Fruit fly (Drosophila melanogaster): ENCODE results near the gene Rpn9.

Gene Rpn9

dm6 chr3R:23704383-23705033 is 28.8 kb downstream of the Rpn9 start, which contains the start of gene Gba1b:
Gene Gba1b (plus strand): TSS chr3R:23704804.
- TF ChIP-seq CG32121 (GFP tag; IDR thresholded peaks at IDR 0.05) (no peak), CG12605 (GFP tag; IDR thresholded peaks at IDR 0.05) (no peak), CG9948 (tag; optimal IDR thresholded peaks at IDR 0.05) (no peak), rn (GFP tag; IDR thresholded peaks at IDR 0.05) (no peak), CG15710 (tag; optimal IDR thresholded peaks at IDR 0.05) (no peak), CG4496 (GFP tag; IDR thresholded peaks at IDR 0.05) (no peak), CG10348 (GFP tag; IDR thresholded peaks at IDR 0.05) (no peak), Pif1B (GFP tag; optimal IDR thresholded peaks at IDR 0.05) (no peak), gl (tag; optimal IDR thresholded peaks at IDR 0.05) (no peak), CG8301 (tag; optimal IDR thresholded peaks at IDR 0.05) (no peak), CG14655 (GFP tag; optimal IDR thresholded peaks at IDR 0.05) (no peak)

- TF ChIP-seq gl (tag; optimal IDR thresholded peaks at IDR 0.05) (no peak), Pif1A (GFP tag; optimal IDR thresholded peaks at IDR 0.05) (no peak), Snoo (tag; optimal IDR thresholded peaks at IDR 0.05) (no peak), CG8301 (tag; optimal IDR thresholded peaks at IDR 0.05) (no peak), rn (GFP tag; IDR thresholded peaks at IDR 0.05) (no peak), CG32121 (GFP tag; IDR thresholded peaks at IDR 0.05) (no peak), Pif1B (GFP tag; optimal IDR thresholded peaks at IDR 0.05) (no peak), EcR (GFP tag; optimal IDR thresholded peaks at IDR 0.05) (no peak), CG13204 (GFP tag; optimal IDR thresholded peaks at IDR 0.05) (no peak), CG12605 (GFP tag; IDR thresholded peaks at IDR 0.05) (no peak), CG4496 (GFP tag; IDR thresholded peaks at IDR 0.05) (no peak), Ets98B (GFP tag; IDR thresholded peaks at IDR 0.05) (no peak), CG15710 (tag; optimal IDR thresholded peaks at IDR 0.05) (no peak), D1 (tag; optimal IDR thresholded peaks at IDR 0.05) (no peak), CG34367 (tag; optimal IDR thresholded peaks at IDR 0.05) (no peak), CG14655 (GFP tag; optimal IDR thresholded peaks at IDR 0.05) (no peak)
Measured at dm6 chr3R:23702461-23702860, 30.8 kb downstream of the Rpn9 start, which contains the start of gene Qsox4. Gene Qsox4 (plus strand): TSS chr3R:23702761.

dm6 chr3R:23700304-23700767 is 32.9 kb downstream of the Rpn9 start, which contains the start of the genes CG31468 and Gba1a:
Gene CG31468 (minus strand): TSS chr3R:23700354.
Gene Gba1a (plus strand): TSS chr3R:23700621.
- TF ChIP-seq Pif1A (GFP tag; optimal IDR thresholded peaks at IDR 0.05), result no peak
- TF ChIP-seq Ets98B (GFP tag; IDR thresholded peaks at IDR 0.05), result no peak
- no peak for TF ChIP-seq D1 (tag; optimal IDR thresholded peaks at IDR 0.05)

- TF ChIP-seq CG12605 (GFP tag; IDR thresholded peaks at IDR 0.05) (peak; percentile 70), CG13204 (GFP tag; optimal IDR thresholded peaks at IDR 0.05) (no peak)
Measured at dm6 chr3R:23698835-23699234, 34.4 kb downstream of the Rpn9 start, which contains the start of gene prt. Gene prt (minus strand): TSS chr3R:23699027.

dm6 chr3R:23696145-23696544 is 37.1 kb downstream of the Rpn9 start, which contains the start of gene CG10252:
Gene CG10252 (minus strand): TSS chr3R:23696245.
- no peak for TF ChIP-seq D1 (tag; optimal IDR thresholded peaks at IDR 0.05)
- no peak for TF ChIP-seq CG9948 (tag; optimal IDR thresholded peaks at IDR 0.05)
- no peak for TF ChIP-seq Pif1B (GFP tag; optimal IDR thresholded peaks at IDR 0.05)
- no peak for TF ChIP-seq CG10348 (GFP tag; IDR thresholded peaks at IDR 0.05)
- no peak for TF ChIP-seq CG34367 (tag; optimal IDR thresholded peaks at IDR 0.05)
- no peak for TF ChIP-seq CG13204 (GFP tag; optimal IDR thresholded peaks at IDR 0.05)
- TF ChIP-seq CG12605 (GFP tag; IDR thresholded peaks at IDR 0.05), result no peak
- no peak for TF ChIP-seq rn (GFP tag; IDR thresholded peaks at IDR 0.05)

- TF ChIP-seq rn (GFP tag; IDR thresholded peaks at IDR 0.05) (no peak), CG32121 (GFP tag; IDR thresholded peaks at IDR 0.05) (no peak), CG9948 (tag; optimal IDR thresholded peaks at IDR 0.05) (no peak), D1 (tag; optimal IDR thresholded peaks at IDR 0.05) (no peak), CG4496 (GFP tag; IDR thresholded peaks at IDR 0.05) (no peak), CG15710 (tag; optimal IDR thresholded peaks at IDR 0.05) (no peak), CG17806 (tag; optimal IDR thresholded peaks at IDR 0.05) (no peak), CG8301 (tag; optimal IDR thresholded peaks at IDR 0.05) (no peak), CG34367 (tag; optimal IDR thresholded peaks at IDR 0.05) (no peak), Pif1B (GFP tag; optimal IDR thresholded peaks at IDR 0.05) (no peak), Snoo (tag; optimal IDR thresholded peaks at IDR 0.05) (no peak)
Measured at dm6 chr3R:23694579-23695033, 38.7 kb downstream of the Rpn9 start, which contains the start of gene CG10254. Gene CG10254 (minus strand): TSS chr3R:23694983.

dm6 chr3R:23686924-23687323 is 46.3 kb downstream of the Rpn9 start:
- TF ChIP-seq CG12605 (GFP tag; IDR thresholded peaks at IDR 0.05), result no peak
- TF ChIP-seq CG10348 (GFP tag; IDR thresholded peaks at IDR 0.05), result no peak
- TF ChIP-seq CG8159 (tag; optimal IDR thresholded peaks at IDR 0.05), result no peak
- TF ChIP-seq CG15710 (tag; optimal IDR thresholded peaks at IDR 0.05), result no peak
- TF ChIP-seq CG4496 (GFP tag; IDR thresholded peaks at IDR 0.05), result no peak
- no peak for TF ChIP-seq CG17806 (tag; optimal IDR thresholded peaks at IDR 0.05)
- TF ChIP-seq CG9948 (tag; optimal IDR thresholded peaks at IDR 0.05), result no peak
- TF ChIP-seq fd96Ca (GFP tag; IDR thresholded peaks at IDR 0.05), result no peak
- TF ChIP-seq Ets98B (GFP tag; IDR thresholded peaks at IDR 0.05), result no peak
- TF ChIP-seq CG13204 (GFP tag; optimal IDR thresholded peaks at IDR 0.05), result no peak
- TF ChIP-seq D1 (tag; optimal IDR thresholded peaks at IDR 0.05), result no peak
- TF ChIP-seq Pif1B (GFP tag; optimal IDR thresholded peaks at IDR 0.05), result no peak
- TF ChIP-seq CG32121 (GFP tag; IDR thresholded peaks at IDR 0.05), result no peak
- no peak for TF ChIP-seq CG8301 (tag; optimal IDR thresholded peaks at IDR 0.05)
- no peak for TF ChIP-seq rn (GFP tag; IDR thresholded peaks at IDR 0.05)
